Worm (Caenorhabditis elegans) whole organism, mixed stage, embryonic: ENCODE measurements around the gene F35E12.6.
A peak's percentile ranks its signal among the peaks of the same experiment; 100 is the strongest.

Source experiments
- blmp-1 ChIP-seq: fragments of 150-350 bp; optimal IDR thresholded peaks from 2 replicates; lab custom pipeline; 2014; ENCODE audit warnings: missing biosample characterization, missing genetic modification characterization
- ceh-39 ChIP-seq: fragments of 150-350 bp; optimal IDR thresholded peaks from 2 replicates; lab custom pipeline; 2014; ENCODE audit warnings: missing biosample characterization, missing genetic modification characterization
- ceh-83 ChIP-seq: fragments of 200-800 bp; sonication (Bioruptor generic); optimal IDR thresholded peaks from 2 replicates; lab custom pipeline; 2018; ENCODE audit warnings: mild to moderate bottlenecking, missing genetic modification characterization, missing compliant biosample characterization
- ces-1 ChIP-seq: fragments of 150-350 bp; optimal IDR thresholded peaks from 2 replicates; lab custom pipeline; 2014; ENCODE audit warnings: missing biosample characterization, missing genetic modification reagents, missing genetic modification characterization
- drap-1 ChIP-seq: fragments of 200-800 bp; sonication (Bioruptor generic); optimal IDR thresholded peaks from 3 replicates; lab custom pipeline; 2018; ENCODE audit warnings: mild to moderate bottlenecking, missing genetic modification characterization, missing compliant biosample characterization
- elt-1 ChIP-seq: sonication (generic microtip); optimal IDR thresholded peaks from 2 replicates; lab custom pipeline; 2017; ENCODE audit warnings: missing genetic modification characterization, mild to moderate bottlenecking, missing compliant biosample characterization, antibody characterized with exemption, moderate library complexity, borderline replicate concordance; ENCODE audit not compliant: insufficient read depth
- elt-3 ChIP-seq: fragments of 150-350 bp; optimal IDR thresholded peaks from 2 replicates; lab custom pipeline; 2014; ENCODE audit warnings: missing biosample characterization, missing genetic modification characterization
- flh-1 ChIP-seq: fragments of 200-800 bp; sonication (Bioruptor generic); optimal IDR thresholded peaks from 2 replicates; lab custom pipeline; 2018; ENCODE audit warnings: mild to moderate bottlenecking, missing genetic modification characterization, moderate library complexity, missing compliant biosample characterization
- hlh-1 ChIP-seq: fragments of 150-350 bp; optimal IDR thresholded peaks from 2 replicates; lab custom pipeline; 2014; ENCODE audit warnings: missing biosample characterization, missing genetic modification reagents, missing genetic modification characterization
- lin-13 ChIP-seq: fragments of 150-350 bp; optimal IDR thresholded peaks from 2 replicates; lab custom pipeline; 2014; ENCODE audit warnings: missing biosample characterization, missing genetic modification characterization
- lin-32 ChIP-seq: fragments of 200-800 bp; sonication (Bioruptor generic); optimal IDR thresholded peaks from 2 replicates; lab custom pipeline; 2018; ENCODE audit warnings: mild to moderate bottlenecking, missing genetic modification characterization, missing compliant biosample characterization
- lsy-2 ChIP-seq: fragments of 150-350 bp; optimal IDR thresholded peaks from 2 replicates; lab custom pipeline; 2014; ENCODE audit warnings: missing biosample characterization, missing genetic modification characterization
- mab-5 ChIP-seq: fragments of 150-350 bp; optimal IDR thresholded peaks from 2 replicates; lab custom pipeline; 2014; ENCODE audit warnings: missing biosample characterization, missing genetic modification characterization
- mep-1 ChIP-seq: fragments of 150-350 bp; optimal IDR thresholded peaks from 2 replicates; lab custom pipeline; 2017; ENCODE audit warnings: missing biosample characterization, missing genetic modification reagents, missing genetic modification characterization, inconsistent platforms
- mls-2 ChIP-seq: sonication (generic microtip); optimal IDR thresholded peaks from 2 replicates; lab custom pipeline; 2016; ENCODE audit warnings: mild to moderate bottlenecking, missing genetic modification characterization, moderate library complexity, missing compliant biosample characterization
- nhr-12 ChIP-seq: fragments of 150-350 bp; optimal IDR thresholded peaks from 2 replicates; lab custom pipeline; 2014; ENCODE audit warnings: missing biosample characterization, missing genetic modification characterization
- nhr-2 ChIP-seq: fragments of 150-350 bp; optimal IDR thresholded peaks from 2 replicates; lab custom pipeline; 2014; ENCODE audit warnings: missing biosample characterization, missing genetic modification characterization
- nhr-237 ChIP-seq: fragments of 150-350 bp; optimal IDR thresholded peaks from 2 replicates; lab custom pipeline; 2014; ENCODE audit warnings: missing biosample characterization, missing genetic modification characterization
- nhr-28 ChIP-seq: fragments of 150-350 bp; optimal IDR thresholded peaks from 2 replicates; lab custom pipeline; 2014; ENCODE audit warnings: missing biosample characterization, missing genetic modification characterization
- nhr-76 ChIP-seq: sonication (generic microtip); optimal IDR thresholded peaks from 2 replicates; lab custom pipeline; 2017; ENCODE audit warnings: missing biosample characterization, missing genetic modification characterization
- sem-2 ChIP-seq: fragments of 200-800 bp; sonication (Bioruptor generic); optimal IDR thresholded peaks from 2 replicates; lab custom pipeline; 2018; ENCODE audit warnings: mild to moderate bottlenecking, missing genetic modification characterization, missing compliant biosample characterization
- snpc-4 ChIP-seq: fragments of 150-350 bp; optimal IDR thresholded peaks from 2 replicates; lab custom pipeline; 2014; ENCODE audit warnings: missing biosample characterization, missing genetic modification characterization
- tbx-8 ChIP-seq: fragments of 200-800 bp; sonication (Bioruptor generic); optimal IDR thresholded peaks from 2 replicates; lab custom pipeline; 2018; ENCODE audit warnings: mild to moderate bottlenecking, missing genetic modification characterization, moderate library complexity, missing compliant biosample characterization
- unc-120 ChIP-seq: sonication (generic microtip); optimal IDR thresholded peaks from 2 replicates; lab custom pipeline; 2017; ENCODE audit warnings: missing genetic modification characterization, missing compliant biosample characterization; ENCODE audit not compliant: poor library complexity, severe bottlenecking
- unc-62 ChIP-seq: fragments of 150-350 bp; optimal IDR thresholded peaks from 2 replicates; lab custom pipeline; 2014; ENCODE audit warnings: missing biosample characterization, missing genetic modification reagents, missing genetic modification characterization
- zip-8 ChIP-seq: fragments of 150-350 bp; optimal IDR thresholded peaks from 2 replicates; lab custom pipeline; 2014; ENCODE audit warnings: missing biosample characterization, missing genetic modification characterization
- ztf-11 ChIP-seq: fragments of 150-350 bp; optimal IDR thresholded peaks from 2 replicates; lab custom pipeline; 2014; ENCODE audit warnings: missing biosample characterization, missing genetic modification characterization

F35E12.6 gene

ce11 chrV:13762426-13763127, 26.5 kb upstream of the F35E12.6 start, which contains the start of gene F20G2.6:
F20G2.6 (plus strand) TSS chrV:13763077.
- TF ChIP-seq ces-1 (GFP tag; lab: Kevin White, UChicago) (peak; percentile 59), mab-5 (tag; lab: Kevin White, UChicago) (no peak)

- no peak for TF ChIP-seq nhr-12 (tag; lab: Kevin White, UChicago)
- TF ChIP-seq ces-1 (GFP tag; lab: Kevin White, UChicago), result peak; percentile 32
Observed at ce11 chrV:13757349-13757748, 21.3 kb upstream of the F35E12.6 start.

- TF ChIP-seq nhr-76 (tag; lab: Kevin White, UChicago) (no peak), drap-1 (GFP tag; lab: Kevin White, UChicago) (no peak), hlh-1 (tag; lab: Kevin White, UChicago) (peak; percentile 6), mls-2 (tag; lab: Kevin White, UChicago) (no peak), nhr-2 (no peak)
Observed at ce11 chrV:13756359-13757091, 20.5 kb upstream of the F35E12.6 start, which contains the start of gene F20G2.2. F20G2.2 (minus strand) TSS chrV:13756409.

ce11 chrV:13753481-13753880, 17.4 kb upstream of the F35E12.6 start, which contains the start of gene F20G2.1:
F20G2.1 (minus strand) TSS chrV:13753581.
- TF ChIP-seq lin-32 (GFP tag; lab: Kevin White, UChicago) (no peak), mab-5 (tag; lab: Kevin White, UChicago) (no peak), hlh-1 (tag; lab: Kevin White, UChicago) (no peak), elt-3 (tag; lab: Kevin White, UChicago) (no peak), snpc-4 (tag; lab: Kevin White, UChicago) (no peak), mep-1 (tag; lab: Kevin White, UChicago) (no peak), tbx-8 (GFP tag; lab: Kevin White, UChicago) (no peak), lin-13 (tag; lab: Kevin White, UChicago) (no peak), unc-120 (tag; lab: Kevin White, UChicago) (no peak), ztf-11 (tag; lab: Kevin White, UChicago) (no peak), nhr-237 (tag; lab: Kevin White, UChicago) (no peak), blmp-1 (tag; lab: Kevin White, UChicago) (no peak), flh-1 (no peak), nhr-2 (no peak), sem-2 (GFP tag; lab: Kevin White, UChicago) (no peak), nhr-28 (tag; lab: Kevin White, UChicago) (no peak), ceh-83 (no peak), ceh-39 (tag; lab: Kevin White, UChicago) (no peak)

ce11 chrV:13751811-13752210, 15.8 kb upstream of the F35E12.6 start, which contains the start of gene cld-9:
cld-9 (minus strand) TSS chrV:13751891.
- no peak for TF ChIP-seq blmp-1 (tag; lab: Kevin White, UChicago)
- TF ChIP-seq mls-2 (tag; lab: Kevin White, UChicago), result no peak
- TF ChIP-seq flh-1, result no peak
- TF ChIP-seq lsy-2 (tag; lab: Kevin White, UChicago), result no peak
- no peak for TF ChIP-seq snpc-4 (tag; lab: Kevin White, UChicago)
- no peak for TF ChIP-seq mab-5 (tag; lab: Kevin White, UChicago)
- TF ChIP-seq unc-62 (GFP tag; lab: Kevin White, UChicago), result no peak
- TF ChIP-seq zip-8 (tag; lab: Kevin White, UChicago), result no peak
- TF ChIP-seq sem-2 (GFP tag; lab: Kevin White, UChicago), result no peak
- no peak for TF ChIP-seq hlh-1 (tag; lab: Kevin White, UChicago)
- no peak for TF ChIP-seq elt-1 (tag; lab: Kevin White, UChicago)
- TF ChIP-seq unc-120 (tag; lab: Kevin White, UChicago), result no peak
- TF ChIP-seq drap-1 (GFP tag; lab: Kevin White, UChicago), result no peak
